Fruit fly (Drosophila melanogaster) whole organism, adult: ENCODE measurements around the gene CG4592.

Experiments used
- CG14711 ChIP-seq: fragments of 200-800 bp; sonication (Bioruptor generic); optimal IDR thresholded peaks from 2 replicates; lab custom pipeline; 2018; ENCODE audit warnings: missing biosample characterization, mild to moderate bottlenecking, missing genetic modification characterization, moderate library complexity
- Crg-1 ChIP-seq: fragments of 200-800 bp; sonication (Bioruptor generic); optimal IDR thresholded peaks from 2 replicates; lab custom pipeline; 2016; ENCODE audit warnings: missing biosample characterization, missing genetic modification characterization
- tj ChIP-seq: fragments of 200-800 bp; sonication (Bioruptor generic); optimal IDR thresholded peaks from 3 replicates; lab custom pipeline; 2017; ENCODE audit warnings: missing biosample characterization, mild to moderate bottlenecking, missing genetic modification characterization, moderate library complexity

- TF ChIP-seq CG14711 (tag; lab: Kevin White, UChicago) (peak; percentile 99), tj (GFP tag; lab: Kevin White, UChicago) (peak; percentile 79), Crg-1 (GFP tag; lab: Kevin White, UChicago) (peak; percentile 89)
Observed at dm6 chr2L:9966983-9967737, 45.7 kb downstream of the CG4592 start, which contains the start of the genes Dref and RpL13.
